Fruit fly (Drosophila melanogaster) whole organism, prepupa: Measurements from ENCODE around the gene CG18599.

Experiments used
- CG1621 ChIP-seq: fragments of 200-800 bp; sonication (Bioruptor generic); optimal IDR thresholded peaks from 3 replicates; lab custom pipeline; 2018; ENCODE audit warnings: missing biosample characterization, mild to moderate bottlenecking, missing genetic modification characterization
- CG16779 ChIP-seq: fragments of 200-800 bp; sonication (Bioruptor generic); optimal IDR thresholded peaks from 3 replicates; lab custom pipeline; 2017; ENCODE audit warnings: missing biosample characterization, mild to moderate bottlenecking, missing genetic modification characterization
- CG3032 ChIP-seq: fragments of 200-800 bp; optimal IDR thresholded peaks from 2 replicates; lab custom pipeline; 2019; ENCODE audit warnings: missing biosample characterization, mild to moderate bottlenecking, missing genetic modification characterization, moderate library complexity
- CG6854 ChIP-seq: fragments of 200-800 bp; sonication (Bioruptor generic); optimal IDR thresholded peaks from 2 replicates; lab custom pipeline; 2017; ENCODE audit warnings: missing biosample characterization, mild to moderate bottlenecking, missing genetic modification characterization
- Eip78C ChIP-seq: fragments of 200-800 bp; sonication (Bioruptor generic); peaks from one replicate; lab custom pipeline; 2016; ENCODE audit warnings: missing biosample characterization, missing genetic modification characterization
- Gug ChIP-seq: fragments of 200-800 bp; sonication (Bioruptor generic); IDR thresholded peaks from 2 replicates; pipeline ENCODE4 v1.3.6; 2022; ENCODE audit warnings: missing biosample characterization, missing genetic modification characterization
- OdsH ChIP-seq: fragments of 200-800 bp; sonication (Bioruptor generic); optimal IDR thresholded peaks from 3 replicates; lab custom pipeline; 2016; ENCODE audit warnings: missing biosample characterization, missing genetic modification characterization
- Sox102F ChIP-seq: fragments of 200-800 bp; sonication (Bioruptor generic); optimal IDR thresholded peaks from 2 replicates; lab custom pipeline; 2016; ENCODE audit warnings: missing biosample characterization, mild to moderate bottlenecking, missing genetic modification characterization
- achi ChIP-seq: fragments of 200-800 bp; sonication (Bioruptor generic); optimal IDR thresholded peaks from 3 replicates; lab custom pipeline; 2016; ENCODE audit warnings: missing biosample characterization, missing genetic modification characterization
- cyc ChIP-seq: fragments of 200-800 bp; sonication (Bioruptor generic); optimal IDR thresholded peaks from 3 replicates; lab custom pipeline; 2016; ENCODE audit warnings: missing biosample characterization, missing genetic modification characterization
- eg ChIP-seq: fragments of 200-800 bp; sonication (Bioruptor generic); IDR thresholded peaks from 3 replicates; pipeline ENCODE4 v1.3.6; 2022; ENCODE audit warnings: missing biosample characterization, missing genetic modification characterization

DNA sequence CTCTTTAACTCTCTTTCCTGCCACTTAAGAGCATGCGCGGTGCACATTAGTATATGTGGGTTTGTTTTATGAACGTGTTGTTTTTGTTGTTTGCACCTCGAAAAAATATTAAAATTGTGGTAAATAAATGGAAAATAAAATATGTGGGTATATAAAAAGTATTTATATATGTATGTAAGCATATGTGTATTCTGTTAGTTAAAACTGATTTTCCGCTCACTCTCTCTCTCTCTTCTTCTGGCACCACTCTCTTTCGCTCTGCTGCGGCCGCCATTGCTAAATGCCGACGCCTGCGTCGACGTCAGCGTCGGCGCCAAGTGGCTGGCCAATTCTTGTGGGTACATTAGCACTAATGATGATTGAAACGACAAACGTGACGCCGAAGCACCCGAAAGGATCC lies 2.3 kb upstream of the CG18599 start:
- TF ChIP-seq Eip78C (no peak), OdsH (GFP tag; lab: Kevin White, UChicago) (no peak), cyc (no peak), CG6854 (GFP tag; lab: Kevin White, UChicago) (no peak), CG1621 (tag; lab: Kevin White, UChicago) (no peak), achi (GFP tag; lab: Kevin White, UChicago) (no peak), Gug (GFP tag; lab: Robert Waterston, UW) (no peak), Sox102F (GFP tag; lab: Kevin White, UChicago) (no peak), eg (GFP tag; lab: Robert Waterston, UW) (no peak), CG3032 (tag; lab: Kevin White, UChicago) (no peak), CG16779 (tag; lab: Kevin White, UChicago) (no peak)
